Worm (Caenorhabditis elegans): ENCODE measurements around the gene C34E10.10.

The C34E10.10 gene

ce11 chrIII:5263299-5263993 lies 35.8 kb upstream of the C34E10.10 start, which contains the start of the genes C34E10.9 and hap-1:
Gene C34E10.9 (minus strand): TSS chrIII:5263399.
Gene hap-1 (plus strand): TSS chrIII:5263943.
- TF ChIP-seq ham-2 (GFP tag; optimal IDR thresholded peaks at IDR 0.05) (no peak), ztf-11 (tag; optimal IDR thresholded peaks at IDR 0.05) (no peak), lsy-2 (tag; optimal IDR thresholded peaks at IDR 0.05) (no peak), lin-32 (GFP tag; optimal IDR thresholded peaks at IDR 0.05) (no peak), mep-1 (tag; optimal IDR thresholded peaks at IDR 0.05) (no peak), mls-2 (tag; optimal IDR thresholded peaks at IDR 0.05) (no peak), flh-1 (GFP tag; optimal IDR thresholded peaks at IDR 0.05) (no peak), ces-1 (GFP tag; optimal IDR thresholded peaks at IDR 0.05) (no peak), elt-3 (tag; optimal IDR thresholded peaks at IDR 0.05) (no peak), elt-1 (tag; optimal IDR thresholded peaks at IDR 0.05; ENCODE audit: borderline replicate concordance, insufficient read depth) (no peak), cnd-1 (tag; optimal IDR thresholded peaks at IDR 0.05) (no peak), sem-2 (GFP tag; optimal IDR thresholded peaks at IDR 0.05) (no peak), lin-13 (tag; optimal IDR thresholded peaks at IDR 0.05) (no peak), unc-62 (GFP tag; optimal IDR thresholded peaks at IDR 0.05) (no peak), nhr-28 (tag; optimal IDR thresholded peaks at IDR 0.05) (no peak), nhr-237 (tag; optimal IDR thresholded peaks at IDR 0.05) (no peak), hlh-1 (tag; optimal IDR thresholded peaks at IDR 0.05) (no peak), zip-8 (tag; optimal IDR thresholded peaks at IDR 0.05) (no peak), nhr-2 (tag; optimal IDR thresholded peaks at IDR 0.05) (no peak)

DNA sequence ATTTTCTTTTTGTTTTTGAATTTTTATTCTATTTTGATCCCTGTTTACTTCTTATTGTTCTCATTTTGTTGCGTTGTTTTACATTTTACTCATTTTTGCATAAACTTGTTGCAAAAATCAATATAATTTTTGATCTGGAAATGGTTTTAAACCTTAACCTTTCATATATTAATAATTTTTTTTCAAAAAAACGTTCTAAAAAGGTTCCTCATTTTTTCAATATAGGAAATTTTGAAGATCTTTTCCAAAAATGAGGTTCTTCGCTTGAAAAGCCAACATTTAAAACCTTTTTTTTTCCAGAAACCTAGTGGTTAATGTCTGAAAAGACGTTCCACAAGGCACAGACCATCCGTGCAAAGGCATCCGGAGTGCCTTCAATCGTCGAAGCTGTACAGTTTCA lies 32.7 kb upstream of the C34E10.10 start, which contains the start of gene gop-3:
Gene gop-3 (plus strand): TSS at position 301 of the 400 bp plus-strand sequence.
- no peak for TF ChIP-seq elt-1 (tag; optimal IDR thresholded peaks at IDR 0.05; ENCODE audit: borderline replicate concordance, insufficient read depth)
- TF ChIP-seq ceh-39 (tag; optimal IDR thresholded peaks at IDR 0.05): no peak
- TF ChIP-seq nhr-76 (tag; optimal IDR thresholded peaks at IDR 0.05): no peak
- TF ChIP-seq flh-1 (GFP tag; optimal IDR thresholded peaks at IDR 0.05): no peak
- no peak for TF ChIP-seq tbx-8 (GFP tag; optimal IDR thresholded peaks at IDR 0.05)
- TF ChIP-seq ces-1 (GFP tag; optimal IDR thresholded peaks at IDR 0.05): no peak
- TF ChIP-seq nhr-12 (tag; optimal IDR thresholded peaks at IDR 0.05): no peak

ce11 chrIII:5258918-5259317 lies 31.2 kb upstream of the C34E10.10 start, which contains the start of gene gop-2:
Gene gop-2 (plus strand): TSS chrIII:5259023.
- no peak for TF ChIP-seq drap-1 (GFP tag; optimal IDR thresholded peaks at IDR 0.05)
- no peak for TF ChIP-seq nhr-28 (tag; optimal IDR thresholded peaks at IDR 0.05)
- TF ChIP-seq cnd-1 (tag; optimal IDR thresholded peaks at IDR 0.05): no peak
- no peak for TF ChIP-seq zip-8 (tag; optimal IDR thresholded peaks at IDR 0.05)
- TF ChIP-seq unc-62 (GFP tag; optimal IDR thresholded peaks at IDR 0.05): no peak
- no peak for TF ChIP-seq tbx-8 (GFP tag; optimal IDR thresholded peaks at IDR 0.05)
- no peak for TF ChIP-seq nhr-2 (tag; optimal IDR thresholded peaks at IDR 0.05)
- no peak for TF ChIP-seq nhr-12 (tag; optimal IDR thresholded peaks at IDR 0.05)
- no peak for TF ChIP-seq nhr-237 (tag; optimal IDR thresholded peaks at IDR 0.05)
- no peak for TF ChIP-seq sem-2 (GFP tag; optimal IDR thresholded peaks at IDR 0.05)
- TF ChIP-seq nhr-76 (tag; optimal IDR thresholded peaks at IDR 0.05): no peak
- TF ChIP-seq ceh-39 (tag; optimal IDR thresholded peaks at IDR 0.05): no peak
- TF ChIP-seq mab-5 (tag; optimal IDR thresholded peaks at IDR 0.05): no peak

ce11 chrIII:5254108-5254507 lies 26.4 kb upstream of the C34E10.10 start, which contains the start of the genes sumv-1 and gop-1:
Gene sumv-1 (minus strand): TSS chrIII:5254187.
Gene gop-1 (plus strand): TSS chrIII:5254438.
- TF ChIP-seq sptf-1 (tag; optimal IDR thresholded peaks at IDR 0.05) (no peak), drap-1 (GFP tag; optimal IDR thresholded peaks at IDR 0.05) (no peak), elt-1 (tag; optimal IDR thresholded peaks at IDR 0.05; ENCODE audit: borderline replicate concordance, insufficient read depth) (no peak), ces-1 (GFP tag; optimal IDR thresholded peaks at IDR 0.05) (peak; percentile 36), blmp-1 (tag; optimal IDR thresholded peaks at IDR 0.05) (no peak), mab-5 (tag; optimal IDR thresholded peaks at IDR 0.05) (no peak)

- TF ChIP-seq zip-8 (tag; optimal IDR thresholded peaks at IDR 0.05): peak; percentile 14
- TF ChIP-seq unc-120 (tag; optimal IDR thresholded peaks at IDR 0.05; ENCODE audit: poor library complexity, severe bottlenecking): no peak
- peak; percentile 81 for TF ChIP-seq nhr-2 (tag; optimal IDR thresholded peaks at IDR 0.05)
These were observed 21.0 kb upstream of the C34E10.10 start for ce11 chrIII:5248706-5249105.

- TF ChIP-seq nhr-2 (tag; optimal IDR thresholded peaks at IDR 0.05) (peak; percentile 92), lin-32 (GFP tag; optimal IDR thresholded peaks at IDR 0.05) (no peak)
These were observed 17.4 kb upstream of the C34E10.10 start for ce11 chrIII:5245067-5245466.

Data from whole organism, mixed stage, embryonic.